Fruit fly (Drosophila melanogaster): ENCODE data around the gene Arf4.

DNA sequence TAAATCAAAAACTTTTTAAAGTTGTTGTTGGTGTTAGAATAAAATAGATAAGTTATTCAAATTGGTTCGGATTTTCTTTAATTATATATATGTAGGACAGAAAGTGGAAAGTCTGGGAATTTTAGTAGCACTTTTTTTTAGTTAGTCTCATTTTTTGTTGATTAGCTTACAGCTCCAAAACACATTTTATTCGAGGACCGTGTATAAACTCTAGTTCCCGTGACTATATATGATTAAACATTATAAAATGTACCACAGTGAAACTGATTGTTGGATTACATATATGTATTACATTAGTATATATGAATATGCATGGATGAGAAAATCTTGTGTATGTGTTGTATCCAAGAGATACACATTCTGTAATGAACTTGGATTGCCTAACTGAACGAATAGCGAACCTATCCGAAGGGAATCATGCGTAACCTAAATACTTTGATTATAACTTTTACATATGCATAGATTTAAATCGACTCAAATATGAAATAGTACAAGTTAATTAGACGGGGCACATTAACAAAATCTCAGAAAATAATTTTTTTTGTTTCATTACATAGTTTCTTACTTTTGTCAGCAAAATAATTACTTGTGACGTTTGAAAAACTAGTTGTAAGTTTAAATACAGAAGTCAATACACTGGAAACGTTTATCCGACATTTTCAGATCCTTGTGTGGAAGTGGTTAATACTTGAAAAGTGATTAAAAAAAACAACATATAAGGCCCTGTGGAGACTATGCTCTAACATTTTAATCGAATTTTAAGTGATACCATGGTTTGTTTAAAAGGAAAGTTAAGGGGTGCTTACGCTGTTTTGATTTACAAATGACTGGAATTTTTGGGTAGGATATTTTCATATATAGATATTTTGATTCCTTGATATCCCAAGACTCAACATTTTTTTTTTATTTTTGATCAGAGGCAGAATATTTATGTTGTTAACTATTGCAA, 1.0 kb upstream of the Arf4 start, which contains the start of gene Cals:
- TF ChIP-seq usp (GFP tag; optimal IDR thresholded peaks at IDR 0.05) (no peak), psq (optimal IDR thresholded peaks at IDR 0.05) (no peak), EcR (GFP tag; optimal IDR thresholded peaks at IDR 0.05) (no peak), pan (optimal IDR thresholded peaks at IDR 0.05) (no peak), Dll (optimal IDR thresholded peaks at IDR 0.05) (no peak), CG8478 (optimal IDR thresholded peaks at IDR 0.05) (no peak)

All from whole organism.